Worm (Caenorhabditis elegans) whole organism, early embryonic: ENCODE measurements around the gene M05D6.5.

ENCODE experiments used
- B0310.2 ChIP-seq: sonication (generic microtip); optimal IDR thresholded peaks from 2 replicates; lab custom pipeline; 2016; ENCODE audit warnings: mild to moderate bottlenecking, missing genetic modification characterization, missing compliant biosample characterization
- F13C5.2 ChIP-seq: sonication (generic microtip); optimal IDR thresholded peaks from 2 replicates; lab custom pipeline; 2017; ENCODE audit warnings: mild to moderate bottlenecking, missing genetic modification characterization, inconsistent platforms, missing compliant biosample characterization
- aly-1 ChIP-seq: sonication (generic microtip); optimal IDR thresholded peaks from 2 replicates; lab custom pipeline; 2016; ENCODE audit warnings: missing genetic modification characterization, missing compliant biosample characterization
- ama-1 ChIP-seq: fragments of 150-350 bp; optimal IDR thresholded peaks from 2 replicates; lab custom pipeline; 2014
- ceh-13 ChIP-seq: fragments of 200-800 bp; sonication (Bioruptor generic); optimal IDR thresholded peaks from 2 replicates; lab custom pipeline; 2018; ENCODE audit warnings: mild to moderate bottlenecking, missing genetic modification characterization, missing compliant biosample characterization
- ceh-36 ChIP-seq: sonication (generic microtip); optimal IDR thresholded peaks from 2 replicates; lab custom pipeline; 2016; ENCODE audit warnings: missing genetic modification characterization, inconsistent platforms, missing compliant biosample characterization
- ets-7 ChIP-seq: sonication (generic microtip); optimal IDR thresholded peaks from 2 replicates; lab custom pipeline; 2016; ENCODE audit warnings: missing genotype, missing genetic modification characterization, missing compliant biosample characterization
- flt-1 ChIP-seq: fragments of 200-800 bp; sonication (Bioruptor generic); IDR thresholded peaks from 2 replicates; pipeline ENCODE4 v1.3.6; 2022; ENCODE audit warnings: missing genetic modification characterization, missing compliant biosample characterization
- hmbx-1 ChIP-seq: sonication (generic microtip); optimal IDR thresholded peaks from 2 replicates; lab custom pipeline; 2016; ENCODE audit warnings: mild to moderate bottlenecking, missing genetic modification characterization, missing compliant biosample characterization
- hmg-4 ChIP-seq: fragments of 200-800 bp; sonication (Bioruptor generic); optimal IDR thresholded peaks from 2 replicates; lab custom pipeline; 2018; ENCODE audit warnings: mild to moderate bottlenecking, missing genetic modification characterization, missing compliant biosample characterization
- hnd-1 ChIP-seq: sonication (generic microtip); optimal IDR thresholded peaks from 2 replicates; lab custom pipeline; 2016; ENCODE audit warnings: missing genetic modification characterization, missing compliant biosample characterization
- pes-1 ChIP-seq: fragments of 200-800 bp; sonication (Bioruptor generic); IDR thresholded peaks from 2 replicates; pipeline ENCODE4 v1.3.6; 2022; ENCODE audit warnings: missing genetic modification reagents, missing genetic modification characterization, missing compliant biosample characterization
- scrt-1 ChIP-seq: fragments of 200-800 bp; sonication (Bioruptor generic); IDR thresholded peaks from 2 replicates; pipeline ENCODE4 v1.3.6; 2022; ENCODE audit warnings: missing genetic modification characterization, missing compliant biosample characterization
- sea-1 ChIP-seq: fragments of 200-800 bp; sonication (Bioruptor generic); conservative IDR thresholded peaks from 2 replicates; pipeline ENCODE4 v1.3.6; 2022; ENCODE audit warnings: missing genetic modification characterization, missing compliant biosample characterization
- tbx-11 ChIP-seq: fragments of 200-800 bp; sonication (Bioruptor generic); IDR thresholded peaks from 2 replicates; pipeline ENCODE4 v1.3.6; 2022; ENCODE audit warnings: missing genetic modification characterization, missing compliant biosample characterization
- tbx-37 ChIP-seq: fragments of 200-800 bp; sonication (Bioruptor generic); conservative IDR thresholded peaks from 2 replicates; pipeline ENCODE4 v1.3.6; 2022; ENCODE audit warnings: missing genetic modification reagents, missing genetic modification characterization, missing compliant biosample characterization
- tra-4 ChIP-seq: sonication (generic microtip); optimal IDR thresholded peaks from 2 replicates; lab custom pipeline; 2017; ENCODE audit warnings: missing genetic modification characterization, missing compliant biosample characterization

The M05D6.5 gene

DNA sequence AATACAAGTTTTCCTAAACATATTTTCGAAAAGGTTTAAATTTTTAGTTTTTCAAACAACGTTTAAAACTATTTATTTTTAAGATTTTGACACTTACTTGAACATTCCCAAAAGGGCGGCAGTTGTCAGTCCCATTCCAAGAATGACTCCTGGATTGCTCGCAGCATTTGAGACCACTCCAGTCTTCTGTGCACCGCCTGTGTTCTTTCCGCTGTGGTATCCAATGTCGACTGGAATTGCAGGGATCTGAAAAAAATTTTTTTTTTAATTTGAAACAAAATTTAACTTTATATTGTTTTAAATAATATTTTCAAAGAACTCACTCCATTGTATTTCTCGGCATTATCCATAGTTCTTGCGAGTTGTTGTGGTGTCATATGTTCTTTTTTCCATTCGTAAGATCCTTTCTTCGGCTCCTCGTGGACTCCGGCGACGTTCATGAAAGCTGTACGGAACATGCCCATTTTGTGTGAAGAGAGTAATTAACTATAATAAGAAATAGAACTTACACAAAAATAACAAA lies at the start of gene M05D6.5:
Gene M05D6.5, minus strand, starts transcription at position 473 of the 523 bp plus-strand sequence.
- TF ChIP-seq ceh-36 (tag; lab: Kevin White, UChicago) (no peak), sea-1 (GFP tag; lab: Robert Waterston, UW) (no peak), tbx-11 (GFP tag; lab: Robert Waterston, UW) (no peak), ets-7 (tag; lab: Kevin White, UChicago) (no peak)

- no peak for TF ChIP-seq hmbx-1 (tag; lab: Kevin White, UChicago)
- TF ChIP-seq ceh-36 (tag; lab: Kevin White, UChicago), result no peak
- no peak for TF ChIP-seq ama-1 (lab: Kevin White, UChicago)
- TF ChIP-seq F13C5.2 (tag; lab: Kevin White, UChicago), result no peak
- TF ChIP-seq tbx-11 (GFP tag; lab: Robert Waterston, UW), result no peak
- TF ChIP-seq ets-7 (tag; lab: Kevin White, UChicago), result no peak
- no peak for TF ChIP-seq hmg-4
- TF ChIP-seq flt-1 (GFP tag; lab: Robert Waterston, UW), result no peak
- TF ChIP-seq scrt-1 (GFP tag; lab: Robert Waterston, UW), result no peak
- no peak for TF ChIP-seq hnd-1 (tag; lab: Kevin White, UChicago)
- TF ChIP-seq pes-1 (GFP tag; lab: Robert Waterston, UW), result no peak
- TF ChIP-seq ceh-13 (GFP tag; lab: Kevin White, UChicago), result no peak
- TF ChIP-seq tra-4 (tag; lab: Kevin White, UChicago), result no peak
- no peak for TF ChIP-seq aly-1 (tag; lab: Kevin White, UChicago)
- TF ChIP-seq sea-1 (GFP tag; lab: Robert Waterston, UW), result no peak
- no peak for TF ChIP-seq B0310.2 (tag; lab: Kevin White, UChicago)
Observed at ce11 chrII:8531181-8531759, 49.3 kb upstream of the M05D6.5 start, which contains the start of gene gldi-7. TSS of gene gldi-7 (minus strand) at chrII:8531222.

- no peak for TF ChIP-seq hnd-1 (tag; lab: Kevin White, UChicago)
- no peak for TF ChIP-seq sea-1 (GFP tag; lab: Robert Waterston, UW)
- TF ChIP-seq pes-1 (GFP tag; lab: Robert Waterston, UW), result no peak
- no peak for TF ChIP-seq scrt-1 (GFP tag; lab: Robert Waterston, UW)
- TF ChIP-seq aly-1 (tag; lab: Kevin White, UChicago), result no peak
- no peak for TF ChIP-seq ets-7 (tag; lab: Kevin White, UChicago)
- no peak for TF ChIP-seq tbx-11 (GFP tag; lab: Robert Waterston, UW)
- TF ChIP-seq flt-1 (GFP tag; lab: Robert Waterston, UW), result no peak
- no peak for TF ChIP-seq tra-4 (tag; lab: Kevin White, UChicago)
- TF ChIP-seq tbx-37 (GFP tag; lab: Robert Waterston, UW), result no peak
- TF ChIP-seq F13C5.2 (tag; lab: Kevin White, UChicago), result no peak
- TF ChIP-seq ama-1 (lab: Kevin White, UChicago), result no peak
- TF ChIP-seq ceh-36 (tag; lab: Kevin White, UChicago), result no peak
- TF ChIP-seq B0310.2 (tag; lab: Kevin White, UChicago), result no peak
Observed at ce11 chrII:8529176-8529698, 47.2 kb upstream of the M05D6.5 start.

ce11 chrII:8525133-8525736 lies 43.2 kb upstream of the M05D6.5 start, which contains the start of the genes prp-9 and mrps-18B:
TSS of gene prp-9 (minus strand) at chrII:8525396.
TSS of gene mrps-18B (plus strand) at chrII:8525681.
- no peak for TF ChIP-seq B0310.2 (tag; lab: Kevin White, UChicago)
- no peak for TF ChIP-seq ets-7 (tag; lab: Kevin White, UChicago)
- no peak for TF ChIP-seq hmbx-1 (tag; lab: Kevin White, UChicago)
- no peak for TF ChIP-seq F13C5.2 (tag; lab: Kevin White, UChicago)
- TF ChIP-seq tra-4 (tag; lab: Kevin White, UChicago), result no peak
- no peak for TF ChIP-seq pes-1 (GFP tag; lab: Robert Waterston, UW)
- no peak for TF ChIP-seq tbx-11 (GFP tag; lab: Robert Waterston, UW)
- no peak for TF ChIP-seq hmg-4
- no peak for TF ChIP-seq ceh-13 (GFP tag; lab: Kevin White, UChicago)
- TF ChIP-seq flt-1 (GFP tag; lab: Robert Waterston, UW), result no peak

DNA sequence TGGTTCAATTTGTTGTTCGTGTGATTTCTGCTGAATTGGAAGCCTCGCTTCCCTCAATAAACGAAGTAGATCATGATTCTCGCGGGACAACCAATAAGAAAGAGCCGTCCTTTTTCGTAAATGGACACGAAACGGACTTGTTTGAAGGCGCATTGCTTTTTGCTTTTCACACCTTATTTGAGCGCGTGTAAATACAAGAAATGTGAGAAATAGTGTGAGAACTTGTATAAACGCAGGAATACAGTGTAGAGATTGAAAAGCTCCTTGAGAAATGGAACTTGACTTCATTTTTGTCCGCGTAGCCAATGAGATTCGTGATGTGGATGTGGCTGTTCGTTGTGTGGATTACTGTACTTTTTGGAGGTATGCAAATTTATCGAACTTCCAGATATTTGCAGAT lies 38.6 kb upstream of the M05D6.5 start, which contains the start of gene cht-2:
Gene cht-2, plus strand, starts transcription at position 301 of the 400 bp plus-strand sequence.
- TF ChIP-seq pes-1 (GFP tag; lab: Robert Waterston, UW) (no peak), tra-4 (tag; lab: Kevin White, UChicago) (no peak), B0310.2 (tag; lab: Kevin White, UChicago) (no peak), tbx-37 (GFP tag; lab: Robert Waterston, UW) (no peak), tbx-11 (GFP tag; lab: Robert Waterston, UW) (no peak), hnd-1 (tag; lab: Kevin White, UChicago) (no peak), ceh-13 (GFP tag; lab: Kevin White, UChicago) (no peak), sea-1 (GFP tag; lab: Robert Waterston, UW) (no peak), hmbx-1 (tag; lab: Kevin White, UChicago) (no peak), aly-1 (tag; lab: Kevin White, UChicago) (no peak), F13C5.2 (tag; lab: Kevin White, UChicago) (no peak), flt-1 (GFP tag; lab: Robert Waterston, UW) (no peak), ceh-36 (tag; lab: Kevin White, UChicago) (no peak), scrt-1 (GFP tag; lab: Robert Waterston, UW) (no peak), hmg-4 (no peak), ets-7 (tag; lab: Kevin White, UChicago) (no peak), ama-1 (lab: Kevin White, UChicago) (no peak)

- no peak for TF ChIP-seq hmbx-1 (tag; lab: Kevin White, UChicago)
- no peak for TF ChIP-seq tbx-11 (GFP tag; lab: Robert Waterston, UW)
- no peak for TF ChIP-seq ceh-36 (tag; lab: Kevin White, UChicago)
- no peak for TF ChIP-seq flt-1 (GFP tag; lab: Robert Waterston, UW)
- TF ChIP-seq tbx-37 (GFP tag; lab: Robert Waterston, UW), result no peak
Observed at ce11 chrII:8518210-8518609, 36.2 kb upstream of the M05D6.5 start, which contains the start of gene T13H5.8. TSS of gene T13H5.8 (plus strand) at chrII:8518510.
